Fruit fly (Drosophila melanogaster) whole organism, adult: ENCODE results near the gene VhaM9.7-d.
"Not testable (repeated sequence)": the region's sequence is repeated elsewhere in the genome, so short reads cannot be mapped to it uniquely, and the experiment has no call there.

ENCODE experiments used
- CG11617 ChIP-seq: fragments of 200-800 bp; sonication (Bioruptor generic); optimal IDR thresholded peaks from 2 replicates; lab custom pipeline; 2017; ENCODE audit warnings: mild to moderate bottlenecking, missing biosample characterization, missing genetic modification reagents, missing genetic modification characterization
- CG12768 ChIP-seq: fragments of 200-800 bp; sonication (Bioruptor generic); optimal IDR thresholded peaks from 2 replicates; lab custom pipeline; 2017; ENCODE audit warnings: missing biosample characterization, missing genetic modification characterization, mild to moderate bottlenecking, moderate library complexity, missing genetic modification reagents
- CG14711 ChIP-seq: fragments of 200-800 bp; sonication (Bioruptor generic); optimal IDR thresholded peaks from 2 replicates; lab custom pipeline; 2018; ENCODE audit warnings: missing biosample characterization, mild to moderate bottlenecking, missing genetic modification characterization, moderate library complexity
- CG1620 ChIP-seq: fragments of 200-800 bp; sonication (Bioruptor generic); optimal IDR thresholded peaks from 2 replicates; lab custom pipeline; 2016; ENCODE audit warnings: missing biosample characterization, missing genetic modification characterization
- CG7045 ChIP-seq: fragments of 200-800 bp; sonication (Bioruptor generic); optimal IDR thresholded peaks from 2 replicates; lab custom pipeline; 2017; ENCODE audit warnings: missing biosample characterization, mild to moderate bottlenecking, missing genetic modification characterization
- Clk ChIP-seq: fragments of 200-800 bp; sonication (Bioruptor generic); optimal IDR thresholded peaks from 2 replicates; lab custom pipeline; 2017; ENCODE audit warnings: missing biosample characterization, missing genetic modification characterization
- Crg-1 ChIP-seq: fragments of 200-800 bp; sonication (Bioruptor generic); optimal IDR thresholded peaks from 2 replicates; lab custom pipeline; 2016; ENCODE audit warnings: missing biosample characterization, missing genetic modification characterization
- bab1 ChIP-seq: fragments of 200-800 bp; sonication (Bioruptor generic); optimal IDR thresholded peaks from 3 replicates; lab custom pipeline; 2019; ENCODE audit warnings: missing biosample characterization, mild to moderate bottlenecking, missing genetic modification characterization, moderate library complexity
- kay ChIP-seq: fragments of 200-800 bp; sonication (Bioruptor generic); peaks from one replicate; lab custom pipeline; 2016; ENCODE audit warnings: missing biosample characterization, missing genetic modification characterization, borderline replicate concordance
- pad ChIP-seq: fragments of 200-800 bp; sonication (Bioruptor generic); optimal IDR thresholded peaks from 3 replicates; lab custom pipeline; 2017; ENCODE audit warnings: missing biosample characterization, missing genetic modification characterization, mild to moderate bottlenecking, moderate library complexity, missing genetic modification reagents
- tj ChIP-seq: fragments of 200-800 bp; sonication (Bioruptor generic); optimal IDR thresholded peaks from 3 replicates; lab custom pipeline; 2017; ENCODE audit warnings: missing biosample characterization, mild to moderate bottlenecking, missing genetic modification characterization, moderate library complexity

DNA sequence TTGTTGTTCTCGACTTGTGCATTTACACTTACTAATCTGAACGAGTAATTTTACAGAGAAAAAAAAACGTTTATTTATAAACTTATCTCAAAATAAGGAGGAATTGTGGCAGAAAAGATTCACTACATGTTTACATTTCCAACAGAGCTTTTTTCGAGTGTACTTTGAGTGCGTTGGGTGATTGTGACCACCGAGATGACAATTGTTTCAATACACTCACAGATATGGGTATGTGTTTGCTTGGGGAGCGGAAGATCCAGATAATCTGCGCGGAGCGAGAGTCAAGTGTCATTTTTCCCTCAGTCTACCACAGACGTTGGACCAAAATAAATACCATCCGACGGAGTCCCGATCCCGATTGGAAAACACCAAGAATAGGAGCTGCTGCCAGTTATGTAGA, 13.5 kb downstream of the VhaM9.7-d start, which contains the start of gene MESK4:
- TF ChIP-seq kay (GFP tag; lab: Kevin White, UChicago); CG7045 (GFP tag; lab: Kevin White, UChicago); Clk (GFP tag; lab: Kevin White, UChicago); bab1 (GFP tag; lab: Kevin White, UChicago); Crg-1 (GFP tag; lab: Kevin White, UChicago); CG14711; CG11617; tj (GFP tag; lab: Kevin White, UChicago); CG1620 (GFP tag; lab: Kevin White, UChicago); CG12768 (GFP tag; lab: Kevin White, UChicago); pad (GFP tag; lab: Kevin White, UChicago): not testable (repeated sequence)
